Worm (Caenorhabditis elegans) whole organism, young adult: ENCODE measurements around the gene grl-21.

ENCODE experiments used
- B0019.2 ChIP-seq: fragments of 200-800 bp; sonication (Bioruptor generic); conservative IDR thresholded peaks from 2 replicates; pipeline ENCODE4 v1.3.6; 2022; ENCODE audit warnings: missing genetic modification reagents, missing genetic modification characterization, missing compliant biosample characterization
- B0035.1 ChIP-seq: sonication (generic microtip); optimal IDR thresholded peaks from 2 replicates; lab custom pipeline; 2016; ENCODE audit warnings: missing genetic modification characterization, mild to moderate bottlenecking, missing compliant biosample characterization, missing genotype, missing genetic modification reagents
- B0336.3 ChIP-seq: fragments of 200-800 bp; sonication (Bioruptor generic); IDR thresholded peaks from 2 replicates; pipeline ENCODE4 v1.3.6; 2022; ENCODE audit warnings: missing genetic modification characterization, missing compliant biosample characterization
- C06A6.2 ChIP-seq: fragments of 200-800 bp; sonication (Bioruptor generic); conservative IDR thresholded peaks from 2 replicates; pipeline ENCODE4 v1.3.6; 2022; ENCODE audit warnings: missing genetic modification characterization, missing compliant biosample characterization
- F22D6.2 ChIP-seq: sonication (generic microtip); optimal IDR thresholded peaks from 2 replicates; lab custom pipeline; 2016; ENCODE audit warnings: mild to moderate bottlenecking, missing genetic modification characterization, missing compliant biosample characterization
- F57A8.1 ChIP-seq: fragments of 200-800 bp; sonication (Bioruptor generic); optimal IDR thresholded peaks from 2 replicates; lab custom pipeline; 2018; ENCODE audit warnings: mild to moderate bottlenecking, missing genetic modification characterization, moderate library complexity, missing compliant biosample characterization
- F57C9.4 ChIP-seq: sonication (generic microtip); optimal IDR thresholded peaks from 2 replicates; lab custom pipeline; 2017; ENCODE audit warnings: mild to moderate bottlenecking, missing genetic modification characterization, missing compliant biosample characterization
- K12H6.12 ChIP-seq: fragments of 200-800 bp; sonication (Bioruptor generic); optimal IDR thresholded peaks from 2 replicates; lab custom pipeline; 2018; ENCODE audit warnings: mild to moderate bottlenecking, missing genetic modification characterization, missing compliant biosample characterization
- Y67H2A.10 ChIP-seq: fragments of 200-800 bp; sonication (Bioruptor generic); conservative IDR thresholded peaks from 2 replicates; pipeline ENCODE4 v1.3.6; 2022; ENCODE audit warnings: missing genetic modification reagents, missing genetic modification characterization, missing compliant biosample characterization
- Y79H2A.3 ChIP-seq: fragments of 200-800 bp; sonication (Bioruptor generic); conservative IDR thresholded peaks from 2 replicates; pipeline ENCODE4 v1.3.6; 2022; ENCODE audit warnings: missing genetic modification reagents, missing genetic modification characterization, missing compliant biosample characterization
- akir-1 ChIP-seq: fragments of 200-800 bp; sonication (Bioruptor generic); optimal IDR thresholded peaks from 2 replicates; lab custom pipeline; 2018; ENCODE audit warnings: mild to moderate bottlenecking, missing genetic modification characterization, moderate library complexity, missing compliant biosample characterization
- attf-5 ChIP-seq: fragments of 200-800 bp; sonication (Bioruptor generic); optimal IDR thresholded peaks from 2 replicates; lab custom pipeline; 2018; ENCODE audit warnings: mild to moderate bottlenecking, missing genetic modification characterization, missing compliant biosample characterization
- cebp-1 ChIP-seq, 2 experiments: fragments of 200-800 bp in 1 of 2; sonication (Bioruptor generic) in 1 of 2; sonication (generic microtip) in 1 of 2; IDR thresholded peaks in 1 of 2; optimal IDR thresholded peaks in 1 of 2; 2 replicates each; pipeline versions ENCODE4 v1.3.6 to Lab custom; 2017 to 2022; ENCODE audit warnings: missing compliant biosample characterization in 2 of 2, missing genetic modification characterization in 2 of 2, mild to moderate bottlenecking in 1 of 2, missing genetic modification reagents in 1 of 2, moderate library complexity in 1 of 2
- cebp-2 ChIP-seq: fragments of 200-800 bp; sonication (Bioruptor generic); IDR thresholded peaks from 2 replicates; pipeline ENCODE4 v1.3.6; 2022; ENCODE audit warnings: missing genetic modification characterization, missing compliant biosample characterization
- ceh-100 ChIP-seq: fragments of 200-800 bp; sonication (Bioruptor generic); IDR thresholded peaks from 2 replicates; pipeline ENCODE4 v1.3.6; 2022; ENCODE audit warnings: missing genetic modification reagents, missing genetic modification characterization, missing compliant biosample characterization
- ceh-27 ChIP-seq: fragments of 200-800 bp; sonication (Bioruptor generic); optimal IDR thresholded peaks from 2 replicates; lab custom pipeline; 2018; ENCODE audit warnings: mild to moderate bottlenecking, missing genetic modification characterization, moderate library complexity, missing compliant biosample characterization
- dox-1 ChIP-seq: fragments of 200-800 bp; sonication (Bioruptor generic); IDR thresholded peaks from 2 replicates; pipeline ENCODE4 v1.3.6; 2022; ENCODE audit warnings: missing genetic modification reagents, missing genetic modification characterization, missing compliant biosample characterization
- dpl-1 ChIP-seq: fragments of 150-350 bp; optimal IDR thresholded peaks from 2 replicates; lab custom pipeline; 2014; ENCODE audit warnings: missing biosample characterization, missing genetic modification reagents, missing genetic modification characterization
- efl-1 ChIP-seq: fragments of 150-350 bp; optimal IDR thresholded peaks from 2 replicates; lab custom pipeline; 2014; ENCODE audit warnings: missing biosample characterization, missing genetic modification reagents, missing genetic modification characterization
- egl-18 ChIP-seq: fragments of 200-800 bp; sonication (Bioruptor generic); IDR thresholded peaks from 2 replicates; pipeline ENCODE4 v1.3.6; 2022; ENCODE audit warnings: missing genetic modification reagents, missing genetic modification characterization, missing compliant biosample characterization
- egl-44 ChIP-seq: fragments of 200-800 bp; sonication (Bioruptor generic); IDR thresholded peaks from 2 replicates; pipeline ENCODE4 v1.3.6; 2022; ENCODE audit warnings: missing genetic modification reagents, missing genetic modification characterization, missing compliant biosample characterization
- hmg-1.2 ChIP-seq: fragments of 200-800 bp; sonication (Bioruptor generic); IDR thresholded peaks from 2 replicates; pipeline ENCODE4 v1.3.6; 2022; ENCODE audit warnings: missing genetic modification reagents, missing genetic modification characterization, missing compliant biosample characterization
- hmg-20 ChIP-seq: fragments of 200-800 bp; sonication (Bioruptor generic); IDR thresholded peaks from 2 replicates; pipeline ENCODE4 v1.3.6; 2022; ENCODE audit warnings: missing genetic modification reagents, missing genetic modification characterization, missing compliant biosample characterization
- hsf-1 ChIP-seq: fragments of 200-800 bp; sonication (Bioruptor generic); IDR thresholded peaks from 2 replicates; pipeline ENCODE4 v1.3.6; 2022; ENCODE audit warnings: missing genetic modification reagents, missing genetic modification characterization, missing compliant biosample characterization
- lin-26 ChIP-seq: fragments of 200-800 bp; sonication (Bioruptor generic); IDR thresholded peaks from 2 replicates; pipeline ENCODE4 v1.3.6; 2022; ENCODE audit warnings: missing genetic modification reagents, missing genetic modification characterization, missing compliant biosample characterization
- lin-35 ChIP-seq, 3 experiments: fragments of 150-350 bp in 2 of 3; sonication (generic microtip) in 1 of 3; optimal IDR thresholded peaks; 2 replicates each; lab custom pipeline; 2014 to 2018; ENCODE audit warnings: missing biosample characterization in 3 of 3, missing genetic modification characterization in 3 of 3, missing genetic modification reagents in 3 of 3
- lin-54 ChIP-seq: fragments of 200-800 bp; sonication (Bioruptor generic); optimal IDR thresholded peaks from 2 replicates; lab custom pipeline; 2018; ENCODE audit warnings: mild to moderate bottlenecking, missing genetic modification characterization, missing compliant biosample characterization
- lsy-27 ChIP-seq: sonication (generic microtip); optimal IDR thresholded peaks from 2 replicates; lab custom pipeline; 2017; ENCODE audit warnings: missing genetic modification characterization, mild to moderate bottlenecking, missing compliant biosample characterization, antibody characterized with exemption, missing genotype, borderline replicate concordance; ENCODE audit not compliant: insufficient read depth
- madf-3 ChIP-seq: fragments of 200-800 bp; sonication (Bioruptor generic); IDR thresholded peaks from 2 replicates; pipeline ENCODE4 v1.3.6; 2022; ENCODE audit warnings: missing genetic modification reagents, missing genetic modification characterization, missing compliant biosample characterization
- madf-6 ChIP-seq: fragments of 200-800 bp; sonication (Bioruptor generic); IDR thresholded peaks from 2 replicates; pipeline ENCODE4 v1.3.6; 2022; ENCODE audit warnings: missing genetic modification reagents, missing genetic modification characterization, missing compliant biosample characterization
- mcd-1 ChIP-seq: fragments of 200-800 bp; sonication (Bioruptor generic); IDR thresholded peaks from 2 replicates; pipeline ENCODE4 v1.3.6; 2022; ENCODE audit warnings: missing genetic modification reagents, missing genetic modification characterization, missing compliant biosample characterization
- nfya-2 ChIP-seq: fragments of 200-800 bp; sonication (Bioruptor generic); IDR thresholded peaks from 2 replicates; pipeline ENCODE4 v1.3.6; 2022; ENCODE audit warnings: missing genetic modification reagents, missing genetic modification characterization, missing compliant biosample characterization
- nfyb-1 ChIP-seq: fragments of 200-800 bp; sonication (Bioruptor generic); IDR thresholded peaks from 2 replicates; pipeline ENCODE4 v1.3.6; 2022; ENCODE audit warnings: missing genetic modification reagents, missing genetic modification characterization, missing compliant biosample characterization
- nhr-120 ChIP-seq: fragments of 200-800 bp; sonication (Bioruptor generic); IDR thresholded peaks from 2 replicates; pipeline ENCODE4 v1.3.6; 2022; ENCODE audit warnings: missing genetic modification characterization, missing compliant biosample characterization
- nhr-90 ChIP-seq: sonication (generic microtip); optimal IDR thresholded peaks from 2 replicates; lab custom pipeline; 2016; ENCODE audit warnings: missing genotype, mild to moderate bottlenecking, missing genetic modification characterization, missing compliant biosample characterization
- pha-4 ChIP-seq: fragments of 150-350 bp; sonication (generic microtip); optimal IDR thresholded peaks from 2 replicates; lab custom pipeline; 2014; ENCODE audit warnings: missing biosample characterization, missing genetic modification reagents, missing genetic modification characterization
- repo-1 ChIP-seq: sonication (generic microtip); optimal IDR thresholded peaks from 2 replicates; lab custom pipeline; 2017; ENCODE audit warnings: mild to moderate bottlenecking, missing genetic modification characterization, missing compliant biosample characterization
- snpc-1.1 ChIP-seq: sonication (generic microtip); optimal IDR thresholded peaks from 2 replicates; lab custom pipeline; 2017; ENCODE audit warnings: missing genetic modification characterization, mild to moderate bottlenecking, missing compliant biosample characterization, antibody characterized with exemption, moderate library complexity, missing genotype, missing genetic modification reagents; ENCODE audit not compliant: insufficient read depth
- snpc-4 ChIP-seq, 5 experiments: fragments of 150-350 bp in 1 of 5; sonication (generic microtip) in 4 of 5; optimal IDR thresholded peaks; 2 replicates each; lab custom pipeline; 2014 to 2018; ENCODE audit warnings: missing genetic modification characterization in 5 of 5, missing biosample characterization in 3 of 5, antibody characterized with exemption in 2 of 5, mild to moderate bottlenecking in 2 of 5, missing compliant biosample characterization in 2 of 5, missing genotype in 2 of 5, moderate library complexity in 2 of 5, missing genetic modification reagents in 1 of 5
- somi-1 ChIP-seq: fragments of 200-800 bp; sonication (Bioruptor generic); optimal IDR thresholded peaks from 2 replicates; lab custom pipeline; 2018; ENCODE audit warnings: mild to moderate bottlenecking, missing genetic modification characterization, missing compliant biosample characterization
- tbx-9 ChIP-seq: sonication (generic microtip); optimal IDR thresholded peaks from 2 replicates; lab custom pipeline; 2016; ENCODE audit warnings: borderline replicate concordance, missing genetic modification characterization, inconsistent platforms, missing compliant biosample characterization
- xnd-1 ChIP-seq: sonication (generic microtip); optimal IDR thresholded peaks from 2 replicates; lab custom pipeline; 2016; ENCODE audit warnings: missing genotype, missing genetic modification reagents, missing genetic modification characterization, missing compliant biosample characterization
- ztf-18 ChIP-seq: sonication (generic microtip); optimal IDR thresholded peaks from 2 replicates; lab custom pipeline; 2016; ENCODE audit warnings: missing genotype, mild to moderate bottlenecking, missing genetic modification characterization, missing compliant biosample characterization
- ztf-28 ChIP-seq: fragments of 200-800 bp; sonication (Bioruptor generic); IDR thresholded peaks from 2 replicates; pipeline ENCODE4 v1.3.6; 2022; ENCODE audit warnings: missing genetic modification reagents, missing genetic modification characterization, missing compliant biosample characterization
- ztf-3 ChIP-seq: fragments of 200-800 bp; sonication (Bioruptor generic); optimal IDR thresholded peaks from 2 replicates; lab custom pipeline; 2018; ENCODE audit warnings: mild to moderate bottlenecking, missing genetic modification characterization, missing compliant biosample characterization

The grl-21 gene

DNA sequence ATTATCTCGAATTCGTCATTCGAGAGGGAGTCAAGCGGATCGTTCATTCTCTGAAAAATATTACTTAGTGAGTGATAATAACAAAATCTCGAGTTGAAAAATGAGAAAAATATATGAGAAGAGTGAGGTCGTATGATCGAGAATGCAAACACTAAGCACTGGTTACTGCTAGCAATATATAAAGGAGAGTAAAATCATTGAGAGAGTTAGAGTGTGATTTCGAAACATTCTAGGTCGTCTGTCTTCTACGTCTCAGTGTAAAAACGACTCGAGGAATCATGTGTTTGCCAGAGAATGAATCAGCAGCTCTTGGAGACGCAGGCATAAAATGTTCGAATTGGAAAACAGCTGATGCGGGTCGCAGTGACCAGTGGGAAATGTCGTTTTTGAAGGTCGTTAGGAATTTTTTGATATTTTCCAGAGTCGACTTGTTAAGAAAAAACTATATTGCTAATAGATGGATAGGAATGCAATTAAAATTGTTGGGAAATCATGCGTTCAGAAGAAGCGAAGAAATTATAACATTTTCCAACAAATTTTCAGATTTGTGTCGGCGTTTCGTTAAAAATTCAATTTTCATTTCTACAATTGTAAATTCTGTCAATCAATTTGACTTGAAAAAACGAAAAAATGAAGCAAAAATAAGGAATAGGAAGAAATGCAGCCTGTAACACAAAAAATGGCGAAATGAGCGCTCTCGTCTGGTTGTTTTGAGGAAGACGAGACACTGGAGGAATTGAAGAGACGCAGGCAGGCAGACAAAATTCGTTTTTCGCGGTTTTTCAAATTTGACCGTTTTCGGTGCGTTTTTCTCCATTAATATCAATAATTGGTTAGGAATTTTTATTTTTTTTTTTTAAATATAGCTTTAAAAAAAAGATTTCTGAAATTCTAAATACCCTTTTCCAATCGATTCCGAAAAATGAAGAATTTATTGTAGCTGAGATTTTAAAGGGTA, 40.0 kb upstream of the grl-21 start, which contains the start of gene allo-1 (continued):
- TF ChIP-seq madf-3 (GFP tag; lab: Robert Waterston, UW) (no peak), snpc-4 (GFP tag; optimal IDR thresholded peaks at IDR 0.05; lab: Kevin White, UChicago) (no peak), snpc-4 (tag; optimal IDR thresholded peaks at IDR 0.05; lab: Kevin White, UChicago) (no peak), xnd-1 (tag; lab: Kevin White, UChicago) (no peak), C06A6.2 (GFP tag; lab: Robert Waterston, UW) (no peak), F57C9.4 (tag; lab: Kevin White, UChicago) (no peak), hmg-1.2 (GFP tag; lab: Robert Waterston, UW) (peak; percentile 100), dox-1 (GFP tag; lab: Robert Waterston, UW) (peak; percentile 28; the same call in 1 of the 2 replicates), attf-5 (GFP tag; lab: Kevin White, UChicago) (peak; percentile 90), nhr-120 (GFP tag; lab: Robert Waterston, UW) (no peak), pha-4 (tag; lab: Kevin White, UChicago) (peak; percentile 4), ceh-100 (GFP tag; lab: Robert Waterston, UW) (no peak), snpc-1.1 (no peak), lsy-27 (tag; lab: Kevin White, UChicago) (no peak), B0336.3 (GFP tag; lab: Robert Waterston, UW) (peak; percentile 34; the same call in 1 of the 2 replicates), dpl-1 (peak; percentile 36), ceh-27 (GFP tag; lab: Kevin White, UChicago) (peak; percentile 15), hsf-1 (GFP tag; lab: Robert Waterston, UW) (no peak), nfyb-1 (GFP tag; lab: Robert Waterston, UW) (peak; percentile 28; the same call in 1 of the 2 replicates), akir-1 (GFP tag; lab: Kevin White, UChicago) (no peak), cebp-1 (GFP tag; IDR thresholded peaks at IDR 0.05; lab: Robert Waterston, UW) (peak; percentile 97), cebp-1 (tag; optimal IDR thresholded peaks at IDR 0.05; lab: Kevin White, UChicago) (peak; percentile 98), Y67H2A.10 (no peak), efl-1 (GFP tag; lab: Kevin White, UChicago) (peak; percentile 62), hmg-20 (no peak), egl-18 (no peak), madf-6 (GFP tag; lab: Robert Waterston, UW) (peak; percentile 64), Y79H2A.3 (no peak), F22D6.2 (tag; lab: Kevin White, UChicago) (no peak), K12H6.12 (tag; lab: Kevin White, UChicago) (peak; percentile 10), repo-1 (tag; lab: Kevin White, UChicago) (no peak), lin-26 (GFP tag; lab: Robert Waterston, UW) (no peak), B0019.2 (GFP tag; lab: Robert Waterston, UW) (no peak), ztf-3 (GFP tag; lab: Kevin White, UChicago) (no peak), egl-44 (GFP tag; lab: Robert Waterston, UW) (no peak), nfya-2 (GFP tag; lab: Robert Waterston, UW) (no peak), tbx-9 (tag; lab: Kevin White, UChicago) (no peak), F57A8.1 (GFP tag; lab: Kevin White, UChicago) (no peak), cebp-2 (GFP tag; lab: Robert Waterston, UW) (no peak), ztf-28 (GFP tag; lab: Robert Waterston, UW) (no peak), mcd-1 (peak; percentile 28; the same call in 1 of the 2 replicates), lin-54 (peak; percentile 66), ztf-18 (tag; lab: Kevin White, UChicago) (no peak), nhr-90 (no peak), lin-35 (GFP tag; optimal IDR thresholded peaks at IDR 0.05; lab: Kevin White, UChicago) (peak in 1 of 3 experiments; percentile 34), somi-1 (GFP tag; lab: Kevin White, UChicago) (peak; percentile 54), B0035.1 (tag; lab: Kevin White, UChicago) (no peak)
